Worm (Caenorhabditis elegans): ENCODE measurements around the gene F41G4.7.

DNA sequence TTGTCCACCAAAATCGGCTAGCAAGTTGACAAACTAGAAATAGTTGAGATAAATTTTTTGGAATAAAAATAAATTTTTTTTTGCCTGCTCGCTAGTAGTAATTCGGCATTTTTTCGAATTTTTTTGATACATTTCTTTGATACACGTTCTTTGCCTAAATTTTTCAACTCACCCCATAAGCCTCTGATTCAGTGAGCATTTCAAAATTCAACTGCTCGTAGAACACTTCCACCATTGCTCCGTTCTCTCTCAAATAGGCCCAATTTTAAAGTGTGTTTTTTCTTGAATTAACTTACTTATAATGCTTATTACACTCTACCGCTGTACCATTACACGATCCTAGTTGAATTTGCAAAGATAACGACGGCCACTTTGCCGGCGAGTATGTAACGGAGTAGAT is 32.7 kb downstream of the F41G4.7 start:
- no peak for TF ChIP-seq dao-5 (tag; optimal IDR thresholded peaks at IDR 0.05)
- no peak for TF ChIP-seq him-1 (tag; optimal IDR thresholded peaks at IDR 0.05)
- no peak for TF ChIP-seq W03F9.2 (tag; optimal IDR thresholded peaks at IDR 0.05)
